Worm (Caenorhabditis elegans): ENCODE data around the gene Y80D3A.8.

ce11 chrV:18986103-18986502 is 45.7 kb downstream of the Y80D3A.8 start:
- TF ChIP-seq nhr-6 (tag; optimal IDR thresholded peaks at IDR 0.05) (no peak), lin-13 (GFP tag; optimal IDR thresholded peaks at IDR 0.05) (no peak), ztf-4 (tag; optimal IDR thresholded peaks at IDR 0.05) (no peak)

All from whole organism, L2 larva.